Fruit fly (Drosophila melanogaster) whole organism, embryonic: ENCODE results near the gene CG12661.
A peak's percentile ranks its signal among the peaks of the same experiment; 100 is the strongest.

Source experiments
- ATbp ChIP-seq: fragments of 200-800 bp; sonication (Bioruptor generic); optimal IDR thresholded peaks from 2 replicates; lab custom pipeline; 2017; ENCODE audit warnings: missing biosample characterization, mild to moderate bottlenecking, missing genetic modification characterization, missing genetic modification reagents
- CG10147 ChIP-seq: fragments of 200-800 bp; sonication (Bioruptor generic); optimal IDR thresholded peaks from 2 replicates; lab custom pipeline; 2019; ENCODE audit warnings: missing biosample characterization, mild to moderate bottlenecking, missing genetic modification characterization, moderate library complexity
- CG10565 ChIP-seq: fragments of 200-800 bp; sonication (Bioruptor generic); optimal IDR thresholded peaks from 3 replicates; lab custom pipeline; 2016; ENCODE audit warnings: missing biosample characterization, mild to moderate bottlenecking, missing genetic modification characterization
- CG11695 ChIP-seq: fragments of 200-800 bp; sonication (Bioruptor generic); IDR thresholded peaks from 3 replicates; pipeline ENCODE4 v1.3.6; 2022; ENCODE audit warnings: missing biosample characterization, missing genetic modification characterization
- CG12104 ChIP-seq: fragments of 200-800 bp; sonication (Bioruptor generic); optimal IDR thresholded peaks from 3 replicates; lab custom pipeline; 2016; ENCODE audit warnings: missing biosample characterization, missing genetic modification characterization
- CG12391 ChIP-seq: fragments of 200-800 bp; sonication (Bioruptor generic); optimal IDR thresholded peaks from 3 replicates; lab custom pipeline; 2018; ENCODE audit warnings: missing biosample characterization, mild to moderate bottlenecking, missing genetic modification characterization, moderate library complexity
- CG12769 ChIP-seq: fragments of 200-800 bp; sonication (Bioruptor generic); optimal IDR thresholded peaks from 2 replicates; lab custom pipeline; 2019; ENCODE audit warnings: missing biosample characterization, mild to moderate bottlenecking, missing genetic modification characterization, moderate library complexity
- CG15601 ChIP-seq: fragments of 200-800 bp; sonication (Bioruptor generic); optimal IDR thresholded peaks from 3 replicates; lab custom pipeline; 2019; ENCODE audit warnings: missing biosample characterization, mild to moderate bottlenecking, missing genetic modification characterization, moderate library complexity
- CG16863 ChIP-seq: fragments of 200-800 bp; sonication (Bioruptor generic); optimal IDR thresholded peaks from 3 replicates; lab custom pipeline; 2016; ENCODE audit warnings: missing biosample characterization, missing genetic modification characterization
- CG17385 ChIP-seq: fragments of 200-800 bp; sonication (Bioruptor generic); optimal IDR thresholded peaks from 3 replicates; lab custom pipeline; 2018; ENCODE audit warnings: missing biosample characterization, mild to moderate bottlenecking, missing genetic modification characterization
- CG18011 ChIP-seq: fragments of 200-800 bp; sonication (Bioruptor generic); optimal IDR thresholded peaks from 2 replicates; lab custom pipeline; 2017; ENCODE audit warnings: missing biosample characterization, missing genetic modification characterization, mild to moderate bottlenecking, moderate library complexity, missing genotype
- CG1832 ChIP-seq: fragments of 200-800 bp; sonication (Bioruptor generic); optimal IDR thresholded peaks from 2 replicates; lab custom pipeline; 2017; ENCODE audit warnings: missing biosample characterization, mild to moderate bottlenecking, missing genetic modification characterization, inconsistent platforms
- CG30020 ChIP-seq: fragments of 200-800 bp; optimal IDR thresholded peaks from 2 replicates; lab custom pipeline; 2019; ENCODE audit warnings: missing biosample characterization, mild to moderate bottlenecking, missing genetic modification characterization, moderate library complexity
- CG3726 ChIP-seq: fragments of 200-800 bp; sonication (Bioruptor generic); IDR thresholded peaks from 3 replicates; pipeline ENCODE4, ENCODE4 v1.3.6; 2022; ENCODE audit warnings: missing biosample characterization, missing genetic modification characterization
- CG4328 ChIP-seq: fragments of 200-800 bp; sonication (Bioruptor generic); optimal IDR thresholded peaks from 3 replicates; lab custom pipeline; 2017; ENCODE audit warnings: missing biosample characterization, missing genetic modification reagents, missing genetic modification characterization
- CG6683 ChIP-seq: fragments of 200-800 bp; sonication (Bioruptor generic); optimal IDR thresholded peaks from 2 replicates; lab custom pipeline; 2017; ENCODE audit warnings: missing biosample characterization, mild to moderate bottlenecking, missing genetic modification characterization, missing genetic modification reagents
- CG6689 ChIP-seq: fragments of 200-800 bp; sonication (Bioruptor generic); IDR thresholded peaks from 2 replicates; pipeline ENCODE4 v1.3.6; 2022; ENCODE audit warnings: missing biosample characterization, missing genetic modification characterization
- CG9609 ChIP-seq: fragments of 200-800 bp; sonication (Bioruptor generic); optimal IDR thresholded peaks from 3 replicates; lab custom pipeline; 2016; ENCODE audit warnings: missing biosample characterization, missing genetic modification characterization
- CG9932 ChIP-seq: fragments of 200-800 bp; sonication (Bioruptor generic); IDR thresholded peaks from 2 replicates; pipeline ENCODE4 v1.3.6; 2022; ENCODE audit warnings: missing biosample characterization, missing genetic modification characterization
- CrebB ChIP-seq: fragments of 200-800 bp; sonication (Bioruptor generic); optimal IDR thresholded peaks from 3 replicates; lab custom pipeline; 2018; ENCODE audit warnings: missing biosample characterization, mild to moderate bottlenecking, missing genetic modification characterization
- D ChIP-seq, 2 experiments: fragments of 200-800 bp in 1 of 2; fragments of >200 bp in 1 of 2; sonication (Bioruptor generic) in 1 of 2; optimal IDR thresholded peaks; 2 replicates in 1 of 2; 3 replicates in 1 of 2; lab custom pipeline; 2017; ENCODE audit warnings: mild to moderate bottlenecking in 1 of 2, missing biosample characterization in 1 of 2, missing genetic modification characterization in 1 of 2, missing genetic modification reagents in 1 of 2
- D19B ChIP-seq: fragments of 200-800 bp; sonication (Bioruptor generic); optimal IDR thresholded peaks from 2 replicates; lab custom pipeline; 2017; ENCODE audit warnings: missing biosample characterization, mild to moderate bottlenecking, missing genetic modification characterization
- Dref ChIP-seq: fragments of 200-800 bp; sonication (Bioruptor generic); IDR thresholded peaks from 2 replicates; pipeline ENCODE4 v1.3.6; 2022; ENCODE audit warnings: missing biosample characterization, missing genetic modification characterization
- ERR ChIP-seq: fragments of 200-800 bp; sonication (Bioruptor generic); optimal IDR thresholded peaks from 2 replicates; lab custom pipeline; 2016; ENCODE audit warnings: missing biosample characterization, missing genetic modification characterization
- Eip74EF ChIP-seq, 2 experiments: fragments of 200-800 bp in 1 of 2; fragments of >200 bp in 1 of 2; sonication (Bioruptor generic) in 1 of 2; optimal IDR thresholded peaks; 2 replicates each; lab custom pipeline; 2017 to 2019; ENCODE audit warnings: missing biosample characterization in 2 of 2, missing genetic modification characterization in 2 of 2, mild to moderate bottlenecking in 1 of 2, moderate library complexity in 1 of 2
- HmgD ChIP-seq: fragments of 200-800 bp; sonication (Bioruptor generic); optimal IDR thresholded peaks from 3 replicates; lab custom pipeline; 2016; ENCODE audit warnings: missing biosample characterization, missing genetic modification characterization
- Hr3 ChIP-seq: fragments of 200-800 bp; sonication (Bioruptor generic); optimal IDR thresholded peaks from 3 replicates; lab custom pipeline; 2016; ENCODE audit warnings: missing biosample characterization, missing genetic modification characterization
- Lhr ChIP-seq: fragments of 200-800 bp; sonication (Bioruptor generic); optimal IDR thresholded peaks from 3 replicates; lab custom pipeline; 2017; ENCODE audit warnings: mild to moderate bottlenecking, missing biosample characterization, missing genetic modification reagents, missing genetic modification characterization
- Neu2 ChIP-seq: fragments of 200-800 bp; sonication (Bioruptor generic); optimal IDR thresholded peaks from 3 replicates; lab custom pipeline; 2016; ENCODE audit warnings: missing biosample characterization, missing genetic modification characterization, borderline replicate concordance
- Nf-YA ChIP-seq: fragments of 200-800 bp; sonication (Bioruptor generic); IDR thresholded peaks from 2 replicates; pipeline ENCODE4 v1.3.6; 2022; ENCODE audit warnings: missing biosample characterization, missing genetic modification characterization
- Sry-β ChIP-seq: fragments of 200-800 bp; sonication (Bioruptor generic); optimal IDR thresholded peaks from 2 replicates; lab custom pipeline; 2018; ENCODE audit warnings: missing biosample characterization, mild to moderate bottlenecking, missing genetic modification characterization, moderate library complexity
- Sry-δ ChIP-seq: fragments of 200-800 bp; sonication (Bioruptor generic); optimal IDR thresholded peaks from 2 replicates; lab custom pipeline; 2016; ENCODE audit warnings: missing biosample characterization, missing genetic modification characterization
- ac ChIP-seq: fragments of 200-800 bp; sonication (Bioruptor generic); optimal IDR thresholded peaks from 3 replicates; lab custom pipeline; 2017; ENCODE audit warnings: missing biosample characterization, mild to moderate bottlenecking, missing genetic modification characterization
- ato ChIP-seq: fragments of 200-800 bp; sonication (Bioruptor generic); IDR thresholded peaks from 2 replicates; pipeline ENCODE4 v1.3.6; 2022; ENCODE audit warnings: missing biosample characterization, missing genetic modification characterization; ENCODE audit not compliant: partially characterized antibody
- ci ChIP-seq: fragments of 200-800 bp; sonication (Bioruptor generic); IDR thresholded peaks from 3 replicates; pipeline ENCODE4 v1.3.6; 2022; ENCODE audit warnings: missing biosample characterization, missing genetic modification characterization
- dati ChIP-seq: fragments of 200-800 bp; sonication (Bioruptor generic); IDR thresholded peaks from 2 replicates; pipeline ENCODE4 v1.3.6; 2022; ENCODE audit warnings: missing biosample characterization, missing genetic modification characterization
- eyg ChIP-seq: fragments of 200-800 bp; sonication (Bioruptor generic); optimal IDR thresholded peaks from 3 replicates; lab custom pipeline; 2016; ENCODE audit warnings: missing biosample characterization, missing genetic modification characterization
- ftz-f1 ChIP-seq: fragments of 200-800 bp; sonication (Bioruptor generic); optimal IDR thresholded peaks from 2 replicates; lab custom pipeline; 2016; ENCODE audit warnings: missing biosample characterization, missing genetic modification characterization
- gce ChIP-seq: fragments of 200-800 bp; sonication (Bioruptor generic); IDR thresholded peaks from 3 replicates; pipeline ENCODE4 v1.3.6; 2022; ENCODE audit warnings: missing biosample characterization, missing genetic modification characterization
- hth ChIP-seq: fragments of >200 bp; optimal IDR thresholded peaks from 2 replicates; lab custom pipeline; 2017; ENCODE audit warnings: inconsistent platforms
- inv ChIP-seq: fragments of 200-800 bp; sonication (Bioruptor generic); IDR thresholded peaks from 2 replicates; pipeline ENCODE4 v1.3.6; 2022; ENCODE audit warnings: missing biosample characterization, missing genetic modification characterization; ENCODE audit not compliant: partially characterized antibody
- mam ChIP-seq: fragments of 200-800 bp; sonication (Bioruptor generic); optimal IDR thresholded peaks from 3 replicates; lab custom pipeline; 2016; ENCODE audit warnings: missing biosample characterization, missing genetic modification characterization
- mld ChIP-seq: fragments of 200-800 bp; sonication (Bioruptor generic); IDR thresholded peaks from 3 replicates; pipeline ENCODE4 v1.3.6; 2022; ENCODE audit warnings: missing biosample characterization, missing genetic modification characterization; ENCODE audit not compliant: partially characterized antibody
- pan ChIP-seq, 4 experiments: fragments of >200 bp in 3 of 4; fragments of 200-800 bp in 1 of 4; sonication (Bioruptor generic) in 1 of 4; optimal IDR thresholded peaks in 3 of 4; IDR thresholded peaks in 1 of 4; 2 replicates each; pipeline versions ENCODE4 v1.3.6 to Lab custom; 2017 to 2022; ENCODE audit warnings: missing biosample characterization in 2 of 4, missing genetic modification characterization in 2 of 4, mixed read lengths in 1 of 4
- peb ChIP-seq: fragments of 200-800 bp; sonication (Bioruptor generic); IDR thresholded peaks from 2 replicates; pipeline ENCODE4 v1.3.6; 2022; ENCODE audit warnings: missing biosample characterization, missing genetic modification characterization
- phol ChIP-seq: fragments of 200-800 bp; sonication (Bioruptor generic); optimal IDR thresholded peaks from 3 replicates; lab custom pipeline; 2018; ENCODE audit warnings: missing biosample characterization, mild to moderate bottlenecking, missing genetic modification characterization, moderate library complexity
- pzg ChIP-seq: fragments of 200-800 bp; sonication (Bioruptor generic); optimal IDR thresholded peaks from 3 replicates; lab custom pipeline; 2018; ENCODE audit warnings: missing biosample characterization, mild to moderate bottlenecking, missing genetic modification characterization, moderate library complexity
- row ChIP-seq: fragments of 200-800 bp; sonication (Bioruptor generic); IDR thresholded peaks from 3 replicates; pipeline ENCODE4 v1.3.6; 2022; ENCODE audit warnings: missing biosample characterization, missing genetic modification characterization
- seq ChIP-seq: fragments of 200-800 bp; sonication (Bioruptor generic); IDR thresholded peaks from 2 replicates; pipeline ENCODE4 v1.3.6; 2022; ENCODE audit warnings: missing biosample characterization, missing genetic modification characterization

Gene CG12661

DNA sequence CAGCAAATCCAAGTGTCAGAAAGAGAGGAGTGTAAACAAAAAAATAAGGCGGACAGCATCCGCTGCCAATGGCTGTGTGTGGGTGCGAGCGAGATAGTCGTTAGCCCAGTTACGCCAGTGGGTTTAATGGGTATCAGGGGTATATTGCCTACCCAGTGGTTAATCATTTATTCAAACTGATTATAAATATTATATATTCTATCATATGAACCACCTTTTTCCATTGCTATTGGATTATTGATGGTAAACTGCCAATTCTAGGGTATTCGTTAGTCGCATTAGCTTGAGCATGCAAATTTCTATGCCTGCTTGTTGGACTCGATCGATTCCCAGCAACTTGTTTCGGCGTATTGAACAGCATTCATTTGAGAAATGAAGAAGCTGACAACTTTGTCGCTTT is 27.4 kb downstream of the CG12661 start (continued):
- peak; percentile 95 for TF ChIP-seq CG3726 (GFP tag; lab: Robert Waterston, UW)
- peak; percentile 89 for TF ChIP-seq peb (GFP tag; lab: Robert Waterston, UW)
- TF ChIP-seq Lhr (GFP tag; lab: Kevin White, UChicago): peak; percentile 80
- peak; percentile 94 for TF ChIP-seq ATbp (GFP tag; lab: Kevin White, UChicago)
- peak; percentile 96 for TF ChIP-seq CG6689 (GFP tag; lab: Robert Waterston, UW)
- TF ChIP-seq row (GFP tag; lab: Robert Waterston, UW): peak; percentile 96
- TF ChIP-seq CG11695: peak; percentile 95
- peak; percentile 93 for TF ChIP-seq Hr3 (GFP tag; lab: Kevin White, UChicago)
- TF ChIP-seq ac (GFP tag; lab: Kevin White, UChicago): peak; percentile 68
- peak; percentile 67 for TF ChIP-seq CG4328 (GFP tag; lab: Kevin White, UChicago)
- TF ChIP-seq CG17385 (GFP tag; lab: Kevin White, UChicago): peak; percentile 90
- peak; percentile 55 for TF ChIP-seq CG30020 (tag; lab: Kevin White, UChicago)
- TF ChIP-seq CG9932 (GFP tag; lab: Robert Waterston, UW): peak; percentile 96
- TF ChIP-seq CG18011: peak; percentile 72
- TF ChIP-seq ato (GFP tag; lab: Robert Waterston, UW): no peak
- peak; percentile 36 for TF ChIP-seq eyg (GFP tag; lab: Kevin White, UChicago)
- peak; percentile 49 for TF ChIP-seq CG16863 (GFP tag; lab: Kevin White, UChicago)
- peak; percentile 93 for TF ChIP-seq phol (tag; lab: Kevin White, UChicago)
- TF ChIP-seq dati: peak; percentile 90
- peak; percentile 86 for TF ChIP-seq CG12104 (GFP tag; lab: Kevin White, UChicago)
- TF ChIP-seq ftz-f1 (GFP tag; lab: Kevin White, UChicago): peak; percentile 21
- TF ChIP-seq Neu2 (GFP tag; lab: Kevin White, UChicago): no peak
- no peak for TF ChIP-seq hth (lab: Kevin White, UChicago)
- TF ChIP-seq Eip74EF (GFP tag; optimal IDR thresholded peaks at IDR 0.05; lab: Kevin White, UChicago): peak in 1 of 2 experiments; percentile 88
- TF ChIP-seq CrebB (tag; lab: Kevin White, UChicago): peak; percentile 93
- no peak for TF ChIP-seq inv (GFP tag; lab: Robert Waterston, UW)
- TF ChIP-seq CG12769 (tag; lab: Kevin White, UChicago): peak; percentile 98
- TF ChIP-seq CG12391 (tag; lab: Kevin White, UChicago): peak; percentile 94
- TF ChIP-seq seq (GFP tag; lab: Robert Waterston, UW): peak; percentile 94
- TF ChIP-seq D (optimal IDR thresholded peaks at IDR 0.05; lab: Kevin White, UChicago): no peak
- peak; percentile 91 for TF ChIP-seq D (GFP tag; optimal IDR thresholded peaks at IDR 0.05; lab: Kevin White, UChicago)
- TF ChIP-seq CG10147 (GFP tag; lab: Kevin White, UChicago): peak; percentile 86
- TF ChIP-seq Dref (GFP tag; lab: Robert Waterston, UW): peak; percentile 41
- TF ChIP-seq CG10565 (GFP tag; lab: Kevin White, UChicago): peak; percentile 55
- no peak for TF ChIP-seq pan (optimal IDR thresholded peaks at IDR 0.05; lab: Kevin White, UChicago)
- peak in 1 of 2 experiments; percentile 96 for TF ChIP-seq pan (GFP tag; optimal IDR thresholded peaks at IDR 0.05 in 1 of 2, IDR thresholded peaks at IDR 0.05 in 1 of 2)
- TF ChIP-seq gce (GFP tag; lab: Robert Waterston, UW): peak; percentile 95
- TF ChIP-seq CG15601 (tag; lab: Kevin White, UChicago): peak; percentile 89
- TF ChIP-seq mam (GFP tag; lab: Kevin White, UChicago): peak; percentile 78
- peak; percentile 99 for TF ChIP-seq ci (GFP tag; lab: Robert Waterston, UW)
- peak; percentile 74 for TF ChIP-seq CG6683
- TF ChIP-seq Sry-δ (GFP tag; lab: Kevin White, UChicago): no peak
- TF ChIP-seq D19B: peak; percentile 98
- no peak for TF ChIP-seq HmgD
- TF ChIP-seq CG1832 (GFP tag; lab: Kevin White, UChicago): peak; percentile 21
- TF ChIP-seq ERR (GFP tag; lab: Kevin White, UChicago): no peak
- no peak for TF ChIP-seq Sry-β
- no peak for TF ChIP-seq mld (GFP tag; lab: Robert Waterston, UW)
- TF ChIP-seq Nf-YA (GFP tag; lab: Robert Waterston, UW): peak; percentile 93
- peak; percentile 57 for TF ChIP-seq CG9609 (GFP tag; lab: Kevin White, UChicago)
- TF ChIP-seq pzg: peak; percentile 7
